Worm (Caenorhabditis elegans) whole organism, young adult: ENCODE measurements around the gene bet-2.

Source experiments
- sdz-38 ChIP-seq: sonication (generic microtip); optimal IDR thresholded peaks from 2 replicates; lab custom pipeline; 2016; ENCODE audit warnings: missing genotype, missing genetic modification characterization, missing compliant biosample characterization
- unc-130 ChIP-seq: sonication (generic microtip); optimal IDR thresholded peaks from 2 replicates; lab custom pipeline; 2016; ENCODE audit warnings: missing genetic modification reagents, missing genetic modification characterization, missing compliant biosample characterization

DNA sequence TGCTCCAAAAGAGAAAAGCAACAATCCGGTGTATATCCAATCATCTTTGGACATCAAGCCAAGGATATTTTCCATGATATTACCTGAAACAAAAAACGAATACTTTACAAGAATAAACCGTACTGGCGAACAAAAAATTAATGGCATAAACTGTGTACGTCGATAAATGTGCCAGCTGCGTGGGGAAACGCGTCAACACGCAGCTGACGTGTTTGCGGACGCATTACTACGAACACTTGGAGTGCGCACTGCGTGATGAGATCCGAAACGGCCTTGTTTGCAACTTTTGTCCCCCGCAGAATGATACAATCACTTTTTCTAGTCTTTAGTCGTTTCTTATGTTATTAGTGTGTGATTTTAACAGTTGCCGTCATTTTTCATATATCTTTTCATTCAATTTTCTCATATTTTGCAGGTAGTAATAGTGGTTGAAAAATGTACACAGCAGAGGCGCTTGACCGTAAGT is 44.6 kb upstream of the bet-2 start, which contains the start of the genes mboa-7 and git-1:
- TF ChIP-seq unc-130 (GFP tag; lab: Kevin White, UChicago) (no peak), sdz-38 (no peak)
